Worm (Caenorhabditis elegans) whole organism, mixed stage, embryonic: Measurements from ENCODE around the gene srj-7.

Experiments
- ces-1 ChIP-seq: fragments of 150-350 bp; optimal IDR thresholded peaks from 2 replicates; lab custom pipeline; 2014; ENCODE audit warnings: missing biosample characterization, missing genetic modification reagents, missing genetic modification characterization
- mab-5 ChIP-seq: fragments of 150-350 bp; optimal IDR thresholded peaks from 2 replicates; lab custom pipeline; 2014; ENCODE audit warnings: missing biosample characterization, missing genetic modification characterization
- nhr-237 ChIP-seq: fragments of 150-350 bp; optimal IDR thresholded peaks from 2 replicates; lab custom pipeline; 2014; ENCODE audit warnings: missing biosample characterization, missing genetic modification characterization
- tbx-8 ChIP-seq: fragments of 200-800 bp; sonication (Bioruptor generic); optimal IDR thresholded peaks from 2 replicates; lab custom pipeline; 2018; ENCODE audit warnings: mild to moderate bottlenecking, missing genetic modification characterization, moderate library complexity, missing compliant biosample characterization
- unc-39 ChIP-seq: fragments of 150-350 bp; optimal IDR thresholded peaks from 2 replicates; lab custom pipeline; 2014; ENCODE audit warnings: missing biosample characterization, missing genetic modification characterization
- zip-8 ChIP-seq: fragments of 150-350 bp; optimal IDR thresholded peaks from 2 replicates; lab custom pipeline; 2014; ENCODE audit warnings: missing biosample characterization, missing genetic modification characterization
- ztf-11 ChIP-seq: fragments of 150-350 bp; optimal IDR thresholded peaks from 2 replicates; lab custom pipeline; 2014; ENCODE audit warnings: missing biosample characterization, missing genetic modification characterization

ce11 chrV:3280009-3280408 is 35.2 kb downstream of the srj-7 start, which contains the start of gene T28A11.2:
- TF ChIP-seq zip-8 (tag; lab: Kevin White, UChicago) (no peak), tbx-8 (GFP tag; lab: Kevin White, UChicago) (no peak), ces-1 (no peak), nhr-237 (tag; lab: Kevin White, UChicago) (no peak), ztf-11 (tag; lab: Kevin White, UChicago) (no peak), mab-5 (tag; lab: Kevin White, UChicago) (no peak), unc-39 (tag; lab: Kevin White, UChicago) (no peak)
